Worm (Caenorhabditis elegans) whole organism, early embryonic: ENCODE measurements around the gene gsto-3.

ENCODE experiments used
- B0310.2 ChIP-seq: sonication (generic microtip); optimal IDR thresholded peaks from 2 replicates; lab custom pipeline; 2016; ENCODE audit warnings: mild to moderate bottlenecking, missing genetic modification characterization, missing compliant biosample characterization
- F13C5.2 ChIP-seq: sonication (generic microtip); optimal IDR thresholded peaks from 2 replicates; lab custom pipeline; 2017; ENCODE audit warnings: mild to moderate bottlenecking, missing genetic modification characterization, inconsistent platforms, missing compliant biosample characterization
- ama-1 ChIP-seq: fragments of 150-350 bp; optimal IDR thresholded peaks from 2 replicates; lab custom pipeline; 2014
- ceh-13 ChIP-seq: fragments of 200-800 bp; sonication (Bioruptor generic); optimal IDR thresholded peaks from 2 replicates; lab custom pipeline; 2018; ENCODE audit warnings: mild to moderate bottlenecking, missing genetic modification characterization, missing compliant biosample characterization
- hnd-1 ChIP-seq: sonication (generic microtip); optimal IDR thresholded peaks from 2 replicates; lab custom pipeline; 2016; ENCODE audit warnings: missing genetic modification characterization, missing compliant biosample characterization
- sea-1 ChIP-seq: fragments of 200-800 bp; sonication (Bioruptor generic); conservative IDR thresholded peaks from 2 replicates; pipeline ENCODE4 v1.3.6; 2022; ENCODE audit warnings: missing genetic modification characterization, missing compliant biosample characterization
- tbx-11 ChIP-seq: fragments of 200-800 bp; sonication (Bioruptor generic); IDR thresholded peaks from 2 replicates; pipeline ENCODE4 v1.3.6; 2022; ENCODE audit warnings: missing genetic modification characterization, missing compliant biosample characterization
- tra-4 ChIP-seq: sonication (generic microtip); optimal IDR thresholded peaks from 2 replicates; lab custom pipeline; 2017; ENCODE audit warnings: missing genetic modification characterization, missing compliant biosample characterization

- TF ChIP-seq tbx-11 (GFP tag; lab: Robert Waterston, UW) (no peak), ama-1 (lab: Kevin White, UChicago) (no peak), hnd-1 (tag; lab: Kevin White, UChicago) (no peak), F13C5.2 (tag; lab: Kevin White, UChicago) (no peak), tra-4 (tag; lab: Kevin White, UChicago) (no peak), ceh-13 (GFP tag; lab: Kevin White, UChicago) (no peak), B0310.2 (tag; lab: Kevin White, UChicago) (no peak), sea-1 (GFP tag; lab: Robert Waterston, UW) (no peak)
Observed at ce11 chrIII:400898-401297, 19.8 kb upstream of the gsto-3 start.
